Fruit fly (Drosophila melanogaster) ovary, adult (tissue): ENCODE results near the gene CG13659.

Source experiments
- CG17801 ChIP-seq: fragments of 200-800 bp; optimal IDR thresholded peaks from 2 replicates; lab custom pipeline; 2019; ENCODE audit warnings: missing biosample characterization, mild to moderate bottlenecking, missing genetic modification characterization, moderate library complexity; ENCODE audit not compliant: partially characterized antibody

The CG13659 gene

dm6 chr3R:25321681-25322080 is 21.0 kb downstream of the CG13659 start:
- no peak for TF ChIP-seq CG17801 (GFP tag; lab: Kevin White, UChicago)

dm6 chr3R:25322657-25323056 is 22.0 kb downstream of the CG13659 start, which contains the start of gene CG10562:
Gene CG10562 (minus strand): TSS chr3R:25322757.
- TF ChIP-seq CG17801 (GFP tag; lab: Kevin White, UChicago), result no peak

- no peak for TF ChIP-seq CG17801 (GFP tag; lab: Kevin White, UChicago)
These were observed 28.4 kb downstream of the CG13659 start, which contains the start of gene CHKov1 for dm6 chr3R:25329079-25329478. Gene CHKov1 (minus strand): TSS chr3R:25329316.

- TF ChIP-seq CG17801 (GFP tag; lab: Kevin White, UChicago), result no peak
These were observed 30.4 kb downstream of the CG13659 start, which contains the start of gene CHKov2 for dm6 chr3R:25331103-25331502. Gene CHKov2 (minus strand): TSS chr3R:25331203.

- no peak for TF ChIP-seq CG17801 (GFP tag; lab: Kevin White, UChicago)
These were observed 34.4 kb downstream of the CG13659 start, which contains the start of the genes CG10669 and CG11902 for dm6 chr3R:25335065-25335464. Gene CG10669 (minus strand): TSS chr3R:25335243. Gene CG11902 (plus strand): TSS chr3R:25335257.

dm6 chr3R:25339952-25340351 is 39.3 kb downstream of the CG13659 start, which contains the start of gene rha:
Gene rha (plus strand): TSS chr3R:25340252.
- TF ChIP-seq CG17801 (GFP tag; lab: Kevin White, UChicago), result no peak

dm6 chr3R:25346899-25347298 is 46.2 kb downstream of the CG13659 start, which contains the start of gene tobi:
Gene tobi (minus strand): TSS chr3R:25346921.
- TF ChIP-seq CG17801 (GFP tag; lab: Kevin White, UChicago), result no peak
